Fruit fly (Drosophila melanogaster): ENCODE measurements around the gene Hsp23.

Gene Hsp23

dm6 chr3L:9358713-9359040, 23.0 kb upstream of the Hsp23 start, which contains the start of the genes UGP and Svip (continued):
- peak; percentile 9 for TF ChIP-seq gfzf (GFP tag; optimal IDR thresholded peaks at IDR 0.05)
- no peak for TF ChIP-seq CG13424 (tag; optimal IDR thresholded peaks at IDR 0.05)
- no peak for TF ChIP-seq CG9932 (GFP tag; IDR thresholded peaks at IDR 0.05)
- no peak for TF ChIP-seq CG7963 (GFP tag; IDR thresholded peaks at IDR 0.05; ENCODE audit: partially characterized antibody)
- TF ChIP-seq danr (GFP tag; IDR thresholded peaks at IDR 0.05) = no peak
- no peak for TF ChIP-seq Ravus (GFP tag; IDR thresholded peaks at IDR 0.05)
- no peak for TF ChIP-seq sens-2 (GFP tag; IDR thresholded peaks at IDR 0.05)
- TF ChIP-seq CG4360 (GFP tag; IDR thresholded peaks at IDR 0.05) = 0 out of 2 replicates have a peak, but pooled peaks have one; percentile 5
- TF ChIP-seq CG12104 (GFP tag; optimal IDR thresholded peaks at IDR 0.05) = no peak
- TF ChIP-seq CoRest (tag; optimal IDR thresholded peaks at IDR 0.05) = peak; percentile 3
- no peak for TF ChIP-seq Awh (GFP tag; IDR thresholded peaks at IDR 0.05)
- no peak for TF ChIP-seq CG3407 (GFP tag; optimal IDR thresholded peaks at IDR 0.05)
- no peak for TF ChIP-seq ara (GFP tag; IDR thresholded peaks at IDR 0.05)
- no peak for TF ChIP-seq Lpt (GFP tag; optimal IDR thresholded peaks at IDR 0.05)
- TF ChIP-seq jigr1 (GFP tag; IDR thresholded peaks at IDR 0.05) = no peak
- TF ChIP-seq CG3726 (GFP tag; IDR thresholded peaks at IDR 0.05) = no peak
- TF ChIP-seq Hr39 (optimal IDR thresholded peaks at IDR 0.05) = no peak
- TF ChIP-seq Jarid2 (GFP tag; optimal IDR thresholded peaks at IDR 0.05) = no peak
- no peak for TF ChIP-seq Oaz (GFP tag; IDR thresholded peaks at IDR 0.05)
- TF ChIP-seq Rx (GFP tag; IDR thresholded peaks at IDR 0.05) = no peak
- no peak for TF ChIP-seq Hand (GFP tag; optimal IDR thresholded peaks at IDR 0.05)
- no peak for TF ChIP-seq CG13123 (GFP tag; optimal IDR thresholded peaks at IDR 0.05)
- no peak for TF ChIP-seq CG11696 (GFP tag; IDR thresholded peaks at IDR 0.05)
- no peak for TF ChIP-seq pho (GFP tag; optimal IDR thresholded peaks at IDR 0.05)
- no peak for TF ChIP-seq fd3F (GFP tag; optimal IDR thresholded peaks at IDR 0.05)
- TF ChIP-seq Dll (GFP tag; IDR thresholded peaks at IDR 0.05; ENCODE audit: partially characterized antibody) = peak; percentile 28; the same call in 1 of the 4 replicates
- no peak for TF ChIP-seq seq (GFP tag; IDR thresholded peaks at IDR 0.05)
- no peak for TF ChIP-seq CG1832 (GFP tag; optimal IDR thresholded peaks at IDR 0.05)
- TF ChIP-seq hbn (GFP tag; IDR thresholded peaks at IDR 0.05; ENCODE audit: partially characterized antibody) = peak; percentile 25; the same call in 1 of the 2 replicates
- no peak for TF ChIP-seq CG3163 (GFP tag; optimal IDR thresholded peaks at IDR 0.05)
- TF ChIP-seq MTF-1 (GFP tag; optimal IDR thresholded peaks at IDR 0.05; ENCODE audit: borderline replicate concordance) = no peak
- no peak for TF ChIP-seq aop (GFP tag; IDR thresholded peaks at IDR 0.05)
- no peak for TF ChIP-seq D19B (GFP tag; optimal IDR thresholded peaks at IDR 0.05)
- no peak for TF ChIP-seq CG8089 (GFP tag; optimal IDR thresholded peaks at IDR 0.05)
- no peak for TF ChIP-seq emc (GFP tag; optimal IDR thresholded peaks at IDR 0.05)
- TF ChIP-seq CG1602 (GFP tag; optimal IDR thresholded peaks at IDR 0.05) = no peak
- TF ChIP-seq lov (optimal IDR thresholded peaks at IDR 0.05) = no peak
- no peak for TF ChIP-seq lov (GFP tag; IDR thresholded peaks at IDR 0.05)
- no peak for TF ChIP-seq eve (GFP tag; optimal IDR thresholded peaks at IDR 0.05)
- no peak for TF ChIP-seq Ssrp (tag; optimal IDR thresholded peaks at IDR 0.05)
- TF ChIP-seq cas (GFP tag; IDR thresholded peaks at IDR 0.05) = no peak
- no peak for TF ChIP-seq br (optimal IDR thresholded peaks at IDR 0.05)
- TF ChIP-seq peb (GFP tag; IDR thresholded peaks at IDR 0.05) = no peak
- no peak for TF ChIP-seq CG1792 (GFP tag; optimal IDR thresholded peaks at IDR 0.05)
- no peak for TF ChIP-seq Taf1 (GFP tag; IDR thresholded peaks at IDR 0.05)
- no peak for TF ChIP-seq so (GFP tag; IDR thresholded peaks at IDR 0.05)
- TF ChIP-seq mam (GFP tag; optimal IDR thresholded peaks at IDR 0.05) = no peak
- no peak for TF ChIP-seq yki (optimal IDR thresholded peaks at IDR 0.05)
- TF ChIP-seq sna (GFP tag; IDR thresholded peaks at IDR 0.05; ENCODE audit: partially characterized antibody) = 0 out of 2 replicates have a peak, but pooled peaks have one; percentile 20
- peak; percentile 52 for TF ChIP-seq scrt (GFP tag; optimal IDR thresholded peaks at IDR 0.05)
- TF ChIP-seq ssp (GFP tag; IDR thresholded peaks at IDR 0.05) = no peak
- no peak for TF ChIP-seq ac (GFP tag; optimal IDR thresholded peaks at IDR 0.05)
- TF ChIP-seq usp (GFP tag; optimal IDR thresholded peaks at IDR 0.05) = no peak
- no peak for TF ChIP-seq dmrt11E (tag; optimal IDR thresholded peaks at IDR 0.05)

Data from whole organism, embryonic.